Worm (Caenorhabditis elegans) whole organism, late embryonic: ENCODE data around the gene B0563.6.

Experiments used
- C08G9.2 ChIP-seq: sonication (generic microtip); optimal IDR thresholded peaks from 2 replicates; lab custom pipeline; 2016; ENCODE audit warnings: mild to moderate bottlenecking, missing genetic modification characterization, moderate library complexity, missing compliant biosample characterization
- F13H6.1 ChIP-seq: sonication (generic microtip); optimal IDR thresholded peaks from 2 replicates; lab custom pipeline; 2016; ENCODE audit warnings: missing genetic modification characterization, missing compliant biosample characterization
- Y22D7AL.16 ChIP-seq: sonication (generic microtip); optimal IDR thresholded peaks from 2 replicates; lab custom pipeline; 2016; ENCODE audit warnings: missing genetic modification characterization, missing compliant biosample characterization
- ceh-14 ChIP-seq: sonication (generic microtip); optimal IDR thresholded peaks from 2 replicates; lab custom pipeline; 2016; ENCODE audit warnings: missing genotype, missing genetic modification characterization, missing compliant biosample characterization
- ceh-18 ChIP-seq: sonication (generic microtip); optimal IDR thresholded peaks from 2 replicates; lab custom pipeline; 2016; ENCODE audit warnings: missing genetic modification characterization, missing compliant biosample characterization
- ceh-2 ChIP-seq: sonication (generic microtip); optimal IDR thresholded peaks from 2 replicates; lab custom pipeline; 2016; ENCODE audit warnings: missing genotype, missing genetic modification characterization, missing compliant biosample characterization
- ceh-22 ChIP-seq: sonication (generic microtip); optimal IDR thresholded peaks from 2 replicates; lab custom pipeline; 2017; ENCODE audit warnings: missing biosample characterization, missing genetic modification characterization
- ceh-30 ChIP-seq: fragments of 150-350 bp; optimal IDR thresholded peaks from 2 replicates; lab custom pipeline; 2014; ENCODE audit warnings: missing biosample characterization, missing genetic modification characterization
- ceh-31 ChIP-seq: sonication (generic microtip); optimal IDR thresholded peaks from 2 replicates; lab custom pipeline; 2016; ENCODE audit warnings: missing genetic modification characterization, missing compliant biosample characterization
- ceh-34 ChIP-seq: sonication (generic microtip); optimal IDR thresholded peaks from 2 replicates; lab custom pipeline; 2016; ENCODE audit warnings: mild to moderate bottlenecking, missing genetic modification characterization, missing compliant biosample characterization
- ceh-45 ChIP-seq: fragments of 200-800 bp; sonication (Bioruptor generic); IDR thresholded peaks from 2 replicates; pipeline ENCODE4 v1.3.6; 2022; ENCODE audit warnings: missing genetic modification reagents, missing genetic modification characterization, missing compliant biosample characterization
- ceh-6 ChIP-seq: fragments of 200-800 bp; sonication (Bioruptor generic); optimal IDR thresholded peaks from 2 replicates; lab custom pipeline; 2018; ENCODE audit warnings: mild to moderate bottlenecking, missing genetic modification characterization, missing compliant biosample characterization
- ceh-9 ChIP-seq: sonication (generic microtip); optimal IDR thresholded peaks from 2 replicates; lab custom pipeline; 2016; ENCODE audit warnings: mild to moderate bottlenecking, missing genetic modification characterization, inconsistent platforms, missing compliant biosample characterization
- dmd-4 ChIP-seq: sonication (generic microtip); optimal IDR thresholded peaks from 2 replicates; lab custom pipeline; 2016; ENCODE audit warnings: borderline replicate concordance, missing genetic modification characterization, missing compliant biosample characterization
- elt-2 ChIP-seq: sonication (generic microtip); optimal IDR thresholded peaks from 2 replicates; lab custom pipeline; 2016; ENCODE audit warnings: missing genetic modification reagents, missing genetic modification characterization, missing compliant biosample characterization
- elt-4 ChIP-seq: sonication (generic microtip); optimal IDR thresholded peaks from 2 replicates; lab custom pipeline; 2016; ENCODE audit warnings: missing genetic modification characterization, missing compliant biosample characterization
- ets-4 ChIP-seq: sonication (generic microtip); optimal IDR thresholded peaks from 2 replicates; lab custom pipeline; 2016; ENCODE audit warnings: missing genetic modification characterization, missing compliant biosample characterization
- fax-1 ChIP-seq: sonication (generic microtip); optimal IDR thresholded peaks from 2 replicates; lab custom pipeline; 2016; ENCODE audit warnings: missing genotype, missing genetic modification characterization, missing compliant biosample characterization
- fkh-10 ChIP-seq: fragments of 150-350 bp; optimal IDR thresholded peaks from 2 replicates; lab custom pipeline; 2014; ENCODE audit warnings: missing biosample characterization, missing genetic modification reagents, missing genetic modification characterization
- fkh-6 ChIP-seq: sonication (generic microtip); optimal IDR thresholded peaks from 2 replicates; lab custom pipeline; 2016; ENCODE audit warnings: missing genetic modification characterization, missing compliant biosample characterization
- gmeb-2 ChIP-seq: sonication (generic microtip); optimal IDR thresholded peaks from 2 replicates; lab custom pipeline; 2016; ENCODE audit warnings: missing genetic modification characterization, inconsistent platforms, missing compliant biosample characterization
- hlh-13 ChIP-seq: fragments of 200-800 bp; sonication (Bioruptor generic); optimal IDR thresholded peaks from 2 replicates; lab custom pipeline; 2018; ENCODE audit warnings: mild to moderate bottlenecking, missing genetic modification characterization, missing compliant biosample characterization
- hlh-30 ChIP-seq: sonication (generic microtip); optimal IDR thresholded peaks from 2 replicates; lab custom pipeline; 2017; ENCODE audit warnings: antibody characterized with exemption, missing genetic modification characterization, missing compliant biosample characterization; ENCODE audit not compliant: insufficient read depth
- hlh-8 ChIP-seq: sonication (generic microtip); optimal IDR thresholded peaks from 2 replicates; lab custom pipeline; 2016; ENCODE audit warnings: missing genotype, missing genetic modification characterization, missing compliant biosample characterization
- mec-3 ChIP-seq: sonication (generic microtip); optimal IDR thresholded peaks from 2 replicates; lab custom pipeline; 2016; ENCODE audit warnings: borderline replicate concordance, missing genetic modification characterization, missing compliant biosample characterization
- nfya-1 ChIP-seq: sonication (generic microtip); optimal IDR thresholded peaks from 2 replicates; lab custom pipeline; 2017; ENCODE audit warnings: missing genetic modification characterization, mild to moderate bottlenecking, missing compliant biosample characterization, antibody characterized with exemption, moderate library complexity
- nhr-11 ChIP-seq: fragments of 150-350 bp; optimal IDR thresholded peaks from 2 replicates; lab custom pipeline; 2014; ENCODE audit warnings: missing biosample characterization, missing genetic modification characterization
- odd-2 ChIP-seq: sonication (generic microtip); optimal IDR thresholded peaks from 2 replicates; lab custom pipeline; 2017; ENCODE audit warnings: antibody characterized with exemption, mild to moderate bottlenecking, missing genetic modification characterization, missing compliant biosample characterization
- pros-1 ChIP-seq: fragments of 150-350 bp; optimal IDR thresholded peaks from 2 replicates; lab custom pipeline; 2014; ENCODE audit warnings: missing biosample characterization, missing genetic modification reagents, missing genetic modification characterization
- ref-2 ChIP-seq: sonication (generic microtip); optimal IDR thresholded peaks from 2 replicates; lab custom pipeline; 2016; ENCODE audit warnings: missing genetic modification characterization, missing compliant biosample characterization
- rnt-1 ChIP-seq: sonication (generic microtip); optimal IDR thresholded peaks from 2 replicates; lab custom pipeline; 2016; ENCODE audit warnings: missing genetic modification characterization, missing compliant biosample characterization
- sdc-2 ChIP-seq: sonication (generic microtip); optimal IDR thresholded peaks from 2 replicates; lab custom pipeline; 2016; ENCODE audit warnings: missing genotype, missing genetic modification characterization, missing compliant biosample characterization
- sox-2 ChIP-seq: fragments of 200-800 bp; sonication (Bioruptor generic); IDR thresholded peaks from 2 replicates; pipeline ENCODE4 v1.3.6; 2022; ENCODE audit warnings: missing genetic modification reagents, missing genetic modification characterization, missing compliant biosample characterization
- tbx-2 ChIP-seq: sonication (generic microtip); optimal IDR thresholded peaks from 2 replicates; lab custom pipeline; 2016; ENCODE audit warnings: missing genetic modification characterization, missing compliant biosample characterization
- tbx-7 ChIP-seq: sonication (generic microtip); optimal IDR thresholded peaks from 2 replicates; lab custom pipeline; 2016; ENCODE audit warnings: missing genotype, missing genetic modification characterization, missing compliant biosample characterization
- ttx-3 ChIP-seq: sonication (generic microtip); optimal IDR thresholded peaks from 2 replicates; lab custom pipeline; 2016; ENCODE audit warnings: missing genetic modification reagents, missing genetic modification characterization, missing compliant biosample characterization
- unc-42 ChIP-seq: sonication (generic microtip); optimal IDR thresholded peaks from 2 replicates; lab custom pipeline; 2016; ENCODE audit warnings: missing genotype, missing genetic modification characterization, missing compliant biosample characterization
- unc-55 ChIP-seq: sonication (generic microtip); optimal IDR thresholded peaks from 2 replicates; lab custom pipeline; 2017; ENCODE audit warnings: missing biosample characterization, missing genetic modification reagents, missing genetic modification characterization
- unc-86 ChIP-seq: sonication (generic microtip); optimal IDR thresholded peaks from 2 replicates; lab custom pipeline; 2016; ENCODE audit warnings: missing genetic modification characterization, missing compliant biosample characterization
- zip-5 ChIP-seq: sonication (generic microtip); optimal IDR thresholded peaks from 2 replicates; lab custom pipeline; 2016; ENCODE audit warnings: missing genetic modification characterization, missing compliant biosample characterization
- ztf-16 ChIP-seq: sonication (generic microtip); optimal IDR thresholded peaks from 2 replicates; lab custom pipeline; 2017; ENCODE audit warnings: missing genetic modification characterization, missing compliant biosample characterization

Gene B0563.6

DNA sequence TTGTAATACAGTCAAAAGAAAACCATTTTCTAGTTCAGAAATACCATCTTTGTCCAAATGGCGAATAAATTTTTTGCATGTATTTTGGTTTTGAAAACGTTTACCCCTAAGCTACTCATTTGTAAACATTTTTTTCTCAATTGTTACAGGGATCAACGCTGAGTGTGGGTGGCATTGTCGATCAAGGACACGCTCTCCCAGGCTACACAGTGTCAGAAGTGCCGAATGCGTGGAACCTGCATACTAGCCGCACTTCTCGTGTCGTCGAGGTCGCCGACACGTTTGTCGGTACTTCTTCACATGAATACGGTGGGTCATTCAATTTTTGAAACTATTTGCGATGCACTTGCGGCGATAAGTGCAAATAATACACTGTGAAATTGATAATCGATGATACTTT, 25.9 kb upstream of the B0563.6 start:
- TF ChIP-seq unc-86 (tag; lab: Kevin White, UChicago): no peak
- TF ChIP-seq unc-55 (GFP tag; lab: Kevin White, UChicago): no peak
- TF ChIP-seq gmeb-2 (tag; lab: Kevin White, UChicago): no peak
- TF ChIP-seq nhr-11 (tag; lab: Kevin White, UChicago): no peak
- no peak for TF ChIP-seq tbx-2 (tag; lab: Kevin White, UChicago)
- TF ChIP-seq ref-2 (tag; lab: Kevin White, UChicago): no peak

DNA sequence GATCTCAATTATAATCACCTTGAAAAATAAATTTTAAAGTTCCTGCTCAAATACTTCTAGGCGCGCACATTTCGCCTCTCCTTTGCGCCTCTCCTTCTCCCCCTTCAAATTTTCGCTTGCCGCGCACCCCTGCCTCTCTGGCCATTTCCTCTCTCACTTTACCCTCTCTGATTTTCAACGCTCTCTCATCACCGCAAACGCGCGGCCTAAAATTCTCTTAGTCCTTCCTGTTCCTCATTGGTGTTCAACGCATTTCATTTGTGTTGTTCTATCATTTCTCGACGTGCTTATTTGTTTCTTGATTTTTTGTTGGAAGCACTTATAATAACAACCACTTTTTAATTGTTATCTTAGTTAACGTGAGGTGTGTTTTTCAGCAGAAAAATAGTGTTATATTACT, 23.7 kb upstream of the B0563.6 start, which contains the start of gene C25A11.2:
Gene C25A11.2, plus strand, starts transcription at position 238 of the 400 bp plus-strand sequence.
- TF ChIP-seq sdc-2 (tag; lab: Kevin White, UChicago) (peak; percentile 84), ceh-2 (tag; lab: Kevin White, UChicago) (peak; percentile 68), ztf-16 (tag; lab: Kevin White, UChicago) (no peak), elt-2 (peak; percentile 42), C08G9.2 (tag; lab: Kevin White, UChicago) (peak; percentile 74), elt-4 (tag; lab: Kevin White, UChicago) (no peak), tbx-2 (tag; lab: Kevin White, UChicago) (peak; percentile 69), ceh-18 (tag; lab: Kevin White, UChicago) (peak; percentile 10), nfya-1 (tag; lab: Kevin White, UChicago) (peak; percentile 59), ttx-3 (no peak), tbx-7 (tag; lab: Kevin White, UChicago) (peak; percentile 20), fkh-6 (peak; percentile 32), unc-42 (tag; lab: Kevin White, UChicago) (peak; percentile 75), mec-3 (tag; lab: Kevin White, UChicago) (peak; percentile 20), ceh-31 (tag; lab: Kevin White, UChicago) (peak; percentile 81), ceh-6 (GFP tag; lab: Kevin White, UChicago) (no peak), sox-2 (GFP tag; lab: Robert Waterston, UW) (no peak), pros-1 (peak; percentile 36), ceh-22 (tag; lab: Kevin White, UChicago) (no peak), rnt-1 (tag; lab: Kevin White, UChicago) (peak; percentile 78), hlh-8 (peak; percentile 17), ets-4 (tag; lab: Kevin White, UChicago) (peak; percentile 68), ceh-34 (tag; lab: Kevin White, UChicago) (peak; percentile 37), ref-2 (tag; lab: Kevin White, UChicago) (peak; percentile 53)

- no peak for TF ChIP-seq ceh-18 (tag; lab: Kevin White, UChicago)
- TF ChIP-seq gmeb-2 (tag; lab: Kevin White, UChicago): no peak
- no peak for TF ChIP-seq ztf-16 (tag; lab: Kevin White, UChicago)
- TF ChIP-seq elt-2: no peak
- no peak for TF ChIP-seq ceh-30 (tag; lab: Kevin White, UChicago)
- TF ChIP-seq dmd-4 (tag; lab: Kevin White, UChicago): no peak
- no peak for TF ChIP-seq fkh-10 (GFP tag; lab: Kevin White, UChicago)
- no peak for TF ChIP-seq ttx-3
- TF ChIP-seq F13H6.1 (tag; lab: Kevin White, UChicago): no peak
- TF ChIP-seq pros-1: no peak
- no peak for TF ChIP-seq ceh-14
These were observed 20.0 kb upstream of the B0563.6 start for ce11 chrX:9117541-9117940.

DNA sequence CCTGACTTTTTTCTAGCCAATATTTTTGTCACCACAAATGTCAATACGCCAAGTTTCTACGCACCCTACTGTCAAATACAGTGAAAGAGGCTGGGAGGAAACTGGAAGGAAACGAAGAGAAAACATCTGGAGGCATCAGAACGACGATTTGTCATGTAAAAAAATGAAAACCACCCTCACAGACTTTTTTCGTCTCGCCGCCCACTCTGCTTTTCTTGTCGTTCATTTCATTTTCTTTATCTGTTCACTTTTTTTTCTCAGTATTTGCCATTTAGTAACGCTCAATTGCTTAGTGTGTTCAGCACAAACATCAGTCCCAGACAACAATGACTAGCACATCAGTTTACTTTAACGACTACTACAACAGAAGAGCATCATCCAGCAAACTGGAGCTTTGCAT, 8.3 kb downstream of the B0563.6 start, which contains the start of gene B0563.5:
Gene B0563.5, plus strand, starts transcription at position 301 of the 400 bp plus-strand sequence.
- TF ChIP-seq hlh-13 (GFP tag; lab: Kevin White, UChicago) (no peak), gmeb-2 (tag; lab: Kevin White, UChicago) (no peak), elt-4 (tag; lab: Kevin White, UChicago) (no peak), ceh-45 (no peak), ceh-18 (tag; lab: Kevin White, UChicago) (no peak), fkh-6 (no peak), zip-5 (no peak), Y22D7AL.16 (tag; lab: Kevin White, UChicago) (no peak), odd-2 (tag; lab: Kevin White, UChicago) (no peak), ceh-9 (no peak), elt-2 (no peak), hlh-30 (tag; lab: Kevin White, UChicago) (no peak), unc-42 (tag; lab: Kevin White, UChicago) (no peak), sdc-2 (tag; lab: Kevin White, UChicago) (no peak), ttx-3 (no peak), sox-2 (GFP tag; lab: Robert Waterston, UW) (no peak), fax-1 (tag; lab: Kevin White, UChicago) (no peak)
